Fruit fly (Drosophila melanogaster) Kc167 (cell line): ENCODE data around the gene srw.

ENCODE experiments used
- Myc ChIP-seq: fragments of >200 bp; optimal IDR thresholded peaks from 2 replicates; lab custom pipeline; 2017; ENCODE audit warnings: missing external identifiers
- h ChIP-seq: fragments of >200 bp; optimal IDR thresholded peaks from 3 replicates; lab custom pipeline; 2018; ENCODE audit warnings: missing external identifiers
- psq ChIP-seq: fragments of >200 bp; optimal IDR thresholded peaks from 2 replicates; lab custom pipeline; 2017; ENCODE audit warnings: missing external identifiers

DNA sequence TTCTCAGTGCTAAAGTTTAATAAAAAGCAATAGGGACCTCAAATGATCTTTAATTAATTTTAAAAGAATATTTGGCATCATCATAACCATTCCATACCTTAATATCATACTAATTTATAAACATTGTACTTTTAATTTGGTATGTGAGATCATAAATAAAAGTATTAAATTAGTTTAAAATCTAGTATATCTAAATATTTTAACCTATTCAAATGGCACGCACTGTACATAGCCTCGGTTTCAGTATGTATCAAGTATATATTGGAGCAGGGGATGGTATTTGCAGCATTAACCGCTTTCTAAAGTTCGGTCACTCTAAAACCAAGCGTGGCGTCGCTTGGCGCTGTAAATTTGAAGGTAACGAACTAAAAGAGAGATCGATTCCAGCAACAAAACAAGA is 40.9 kb downstream of the srw start, which contains the start of gene pav:
- TF ChIP-seq h (lab: Kevin White, UChicago) (no peak), psq (lab: Kevin White, UChicago) (no peak), Myc (no peak)
